Fruit fly (Drosophila melanogaster) whole organism, embryonic: ENCODE data around the gene Naa20A.

ENCODE experiments used
- Bgb ChIP-seq: fragments of 200-800 bp; sonication (Bioruptor generic); IDR thresholded peaks from 2 replicates; pipeline ENCODE4 v1.3.6; 2022; ENCODE audit warnings: missing biosample characterization, missing genetic modification characterization; ENCODE audit not compliant: partially characterized antibody
- CG10366 ChIP-seq: fragments of 200-800 bp; sonication (Bioruptor generic); IDR thresholded peaks from 2 replicates; pipeline ENCODE4 v1.3.6; 2022; ENCODE audit warnings: missing biosample characterization, missing genetic modification characterization
- CG10462 ChIP-seq: fragments of 200-800 bp; sonication (Bioruptor generic); optimal IDR thresholded peaks from 2 replicates; lab custom pipeline; 2016; ENCODE audit warnings: missing biosample characterization, missing genetic modification characterization
- CG12659 ChIP-seq: fragments of 200-800 bp; sonication (Bioruptor generic); optimal IDR thresholded peaks from 3 replicates; lab custom pipeline; 2017; ENCODE audit warnings: mild to moderate bottlenecking, missing biosample characterization, missing genetic modification reagents, missing genetic modification characterization
- CG15514 ChIP-seq: fragments of 200-800 bp; sonication (Bioruptor generic); optimal IDR thresholded peaks from 3 replicates; lab custom pipeline; 2017; ENCODE audit warnings: missing biosample characterization, missing genetic modification characterization, mild to moderate bottlenecking, moderate library complexity, missing genetic modification reagents
- CG16813 ChIP-seq: fragments of 200-800 bp; sonication (Bioruptor generic); IDR thresholded peaks from 3 replicates; pipeline ENCODE4 v1.3.6; 2022; ENCODE audit warnings: missing biosample characterization, missing genetic modification characterization; ENCODE audit not compliant: partially characterized antibody
- CG18011 ChIP-seq: fragments of 200-800 bp; sonication (Bioruptor generic); optimal IDR thresholded peaks from 2 replicates; lab custom pipeline; 2017; ENCODE audit warnings: missing biosample characterization, missing genetic modification characterization, mild to moderate bottlenecking, moderate library complexity, missing genotype
- CG18599 ChIP-seq: fragments of 200-800 bp; sonication (Bioruptor generic); optimal IDR thresholded peaks from 3 replicates; lab custom pipeline; 2017; ENCODE audit warnings: missing biosample characterization, missing genetic modification characterization, mild to moderate bottlenecking, moderate library complexity, missing genetic modification reagents
- CG2199 ChIP-seq: fragments of 200-800 bp; sonication (Bioruptor generic); IDR thresholded peaks from 3 replicates; pipeline ENCODE4 v1.3.6; 2022; ENCODE audit warnings: missing biosample characterization, missing genetic modification characterization
- CG2678 ChIP-seq: fragments of 200-800 bp; sonication (Bioruptor generic); optimal IDR thresholded peaks from 3 replicates; lab custom pipeline; 2019; ENCODE audit warnings: missing biosample characterization, mild to moderate bottlenecking, missing genetic modification characterization, moderate library complexity
- CG30403 ChIP-seq: fragments of 200-800 bp; sonication (Bioruptor generic); optimal IDR thresholded peaks from 3 replicates; lab custom pipeline; 2016; ENCODE audit warnings: missing biosample characterization, missing genetic modification characterization
- CG31224 ChIP-seq: fragments of 200-800 bp; sonication (Bioruptor generic); IDR thresholded peaks from 2 replicates; pipeline ENCODE4 v1.3.6; 2022; ENCODE audit warnings: missing biosample characterization, missing genetic modification characterization
- CG31388 ChIP-seq: fragments of 200-800 bp; sonication (Bioruptor generic); optimal IDR thresholded peaks from 2 replicates; lab custom pipeline; 2016; ENCODE audit warnings: missing biosample characterization, missing genetic modification characterization
- CG32532 ChIP-seq: fragments of 200-800 bp; sonication (Bioruptor generic); IDR thresholded peaks from 2 replicates; pipeline ENCODE4 v1.3.6; 2022; ENCODE audit warnings: missing biosample characterization, missing genetic modification characterization
- CG33213 ChIP-seq: fragments of 200-800 bp; sonication (Bioruptor generic); optimal IDR thresholded peaks from 3 replicates; lab custom pipeline; 2016; ENCODE audit warnings: missing biosample characterization, missing genetic modification characterization
- CG34422 ChIP-seq: fragments of 200-800 bp; sonication (Bioruptor generic); IDR thresholded peaks from 3 replicates; pipeline ENCODE4 v1.3.6; 2022; ENCODE audit warnings: missing biosample characterization, missing genetic modification characterization
- CG4424 ChIP-seq: fragments of 200-800 bp; sonication (Bioruptor generic); optimal IDR thresholded peaks from 3 replicates; lab custom pipeline; 2016; ENCODE audit warnings: missing biosample characterization, missing genetic modification characterization
- CG6689 ChIP-seq: fragments of 200-800 bp; sonication (Bioruptor generic); IDR thresholded peaks from 2 replicates; pipeline ENCODE4 v1.3.6; 2022; ENCODE audit warnings: missing biosample characterization, missing genetic modification characterization
- CG7271 ChIP-seq: fragments of 200-800 bp; sonication (Bioruptor generic); optimal IDR thresholded peaks from 2 replicates; lab custom pipeline; 2018; ENCODE audit warnings: missing biosample characterization, mild to moderate bottlenecking, missing genetic modification characterization, moderate library complexity
- CG7839 ChIP-seq: fragments of 200-800 bp; sonication (Bioruptor generic); optimal IDR thresholded peaks from 3 replicates; lab custom pipeline; 2018; ENCODE audit warnings: missing biosample characterization, mild to moderate bottlenecking, missing genetic modification characterization, moderate library complexity
- CG7987 ChIP-seq: fragments of 200-800 bp; sonication (Bioruptor generic); optimal IDR thresholded peaks from 2 replicates; lab custom pipeline; 2018; ENCODE audit warnings: missing biosample characterization, mild to moderate bottlenecking, missing genetic modification characterization, moderate library complexity
- CG8944 ChIP-seq: fragments of 200-800 bp; sonication (Bioruptor generic); optimal IDR thresholded peaks from 3 replicates; lab custom pipeline; 2016; ENCODE audit warnings: missing biosample characterization, missing genetic modification characterization
- Deaf1 ChIP-seq: fragments of 200-800 bp; optimal IDR thresholded peaks from 3 replicates; lab custom pipeline; 2019; ENCODE audit warnings: missing biosample characterization, mild to moderate bottlenecking, missing genetic modification characterization, moderate library complexity
- Dref ChIP-seq: fragments of 200-800 bp; sonication (Bioruptor generic); IDR thresholded peaks from 2 replicates; pipeline ENCODE4 v1.3.6; 2022; ENCODE audit warnings: missing biosample characterization, missing genetic modification characterization
- Gsc ChIP-seq: fragments of 200-800 bp; sonication (Bioruptor generic); IDR thresholded peaks from 2 replicates; pipeline ENCODE4 v1.3.6; 2022; ENCODE audit warnings: missing biosample characterization, missing genetic modification characterization
- Gug ChIP-seq: fragments of 200-800 bp; sonication (Bioruptor generic); IDR thresholded peaks from 4 replicates; pipeline ENCODE4 v1.3.6; 2022; ENCODE audit warnings: missing biosample characterization, missing genetic modification characterization
- HLH54F ChIP-seq: fragments of 200-800 bp; sonication (Bioruptor generic); optimal IDR thresholded peaks from 3 replicates; lab custom pipeline; 2016; ENCODE audit warnings: missing biosample characterization, missing genetic modification characterization
- Hr78 ChIP-seq, 2 experiments: fragments of 200-800 bp in 1 of 2; fragments of >200 bp in 1 of 2; sonication (Bioruptor generic) in 1 of 2; optimal IDR thresholded peaks; 2 replicates each; lab custom pipeline; 2017 to 2019; ENCODE audit warnings: missing biosample characterization in 2 of 2, missing genetic modification characterization in 2 of 2, mild to moderate bottlenecking in 1 of 2, moderate library complexity in 1 of 2
- NC2β ChIP-seq: fragments of 200-800 bp; sonication (Bioruptor generic); optimal IDR thresholded peaks from 2 replicates; lab custom pipeline; 2016; ENCODE audit warnings: missing biosample characterization, missing genetic modification characterization
- Sox102F ChIP-seq: fragments of 200-800 bp; sonication (Bioruptor generic); optimal IDR thresholded peaks from 2 replicates; lab custom pipeline; 2018; ENCODE audit warnings: missing biosample characterization, mild to moderate bottlenecking, missing genetic modification characterization, moderate library complexity
- Stat92E ChIP-seq, 3 experiments: fragments of >200 bp in 2 of 3; fragments of 200-800 bp in 1 of 3; sonication (Bioruptor generic) in 1 of 3; optimal IDR thresholded peaks; 2 replicates each; lab custom pipeline; 2017 to 2019; ENCODE audit warnings: missing biosample characterization in 3 of 3, missing genetic modification characterization in 3 of 3, mild to moderate bottlenecking in 1 of 3, moderate library complexity in 1 of 3
- Trl ChIP-seq, 3 experiments: fragments of >200 bp in 2 of 3; fragments of 200-800 bp in 1 of 3; sonication (Bioruptor generic) in 1 of 3; optimal IDR thresholded peaks; 2 replicates in 1 of 3; 3 replicates in 2 of 3; lab custom pipeline; 2016 to 2017; ENCODE audit warnings: missing biosample characterization in 1 of 3, missing genetic modification characterization in 1 of 3
- Vsx1 ChIP-seq: fragments of 200-800 bp; sonication (Bioruptor generic); optimal IDR thresholded peaks from 2 replicates; lab custom pipeline; 2017; ENCODE audit warnings: missing biosample characterization, mild to moderate bottlenecking, missing genetic modification characterization, missing genetic modification reagents
- amos ChIP-seq: fragments of 200-800 bp; sonication (Bioruptor generic); IDR thresholded peaks from 2 replicates; pipeline ENCODE4 v1.3.6; 2022; ENCODE audit warnings: missing biosample characterization, missing genetic modification characterization; ENCODE audit not compliant: partially characterized antibody
- ap ChIP-seq: fragments of 200-800 bp; sonication (Bioruptor generic); IDR thresholded peaks from 2 replicates; pipeline ENCODE4 v1.3.6; 2022; ENCODE audit warnings: missing biosample characterization, missing genetic modification characterization
- ash1 ChIP-seq: fragments of 200-800 bp; sonication (Bioruptor generic); optimal IDR thresholded peaks from 2 replicates; lab custom pipeline; 2018; ENCODE audit warnings: missing biosample characterization, mild to moderate bottlenecking, missing genetic modification characterization
- cg ChIP-seq: fragments of 200-800 bp; sonication (Bioruptor generic); optimal IDR thresholded peaks from 3 replicates; lab custom pipeline; 2019; ENCODE audit warnings: missing biosample characterization, mild to moderate bottlenecking, missing genetic modification characterization, moderate library complexity
- chm ChIP-seq: fragments of 200-800 bp; sonication (Bioruptor generic); IDR thresholded peaks from 2 replicates; pipeline ENCODE4 v1.3.6; 2022; ENCODE audit warnings: missing biosample characterization, missing genetic modification characterization
- dm ChIP-seq: fragments of 200-800 bp; sonication (Bioruptor generic); optimal IDR thresholded peaks from 3 replicates; lab custom pipeline; 2016; ENCODE audit warnings: missing biosample characterization, missing genetic modification characterization
- dpn ChIP-seq, 2 experiments: fragments of 200-800 bp; sonication (Bioruptor generic); optimal IDR thresholded peaks; 3 replicates each; lab custom pipeline; 2016; ENCODE audit warnings: missing biosample characterization in 2 of 2, missing genetic modification characterization in 2 of 2
- en ChIP-seq: fragments of 200-800 bp; sonication (Bioruptor generic); optimal IDR thresholded peaks from 2 replicates; lab custom pipeline; 2016; ENCODE audit warnings: missing biosample characterization, missing genetic modification characterization
- fu2 ChIP-seq: fragments of 200-800 bp; sonication (Bioruptor generic); optimal IDR thresholded peaks from 2 replicates; lab custom pipeline; 2016; ENCODE audit warnings: missing biosample characterization, missing genetic modification characterization
- gsb-n ChIP-seq: fragments of 200-800 bp; sonication (Bioruptor generic); optimal IDR thresholded peaks from 3 replicates; lab custom pipeline; 2018; ENCODE audit warnings: missing biosample characterization, mild to moderate bottlenecking, missing genetic modification characterization
- jing ChIP-seq: fragments of 200-800 bp; sonication (Bioruptor generic); optimal IDR thresholded peaks from 2 replicates; lab custom pipeline; 2018; ENCODE audit warnings: missing biosample characterization, mild to moderate bottlenecking, missing genetic modification characterization
- mam ChIP-seq: fragments of 200-800 bp; sonication (Bioruptor generic); optimal IDR thresholded peaks from 3 replicates; lab custom pipeline; 2016; ENCODE audit warnings: missing biosample characterization, missing genetic modification characterization
- nau ChIP-seq: fragments of 200-800 bp; sonication (Bioruptor generic); optimal IDR thresholded peaks from 3 replicates; lab custom pipeline; 2017; ENCODE audit warnings: missing biosample characterization, mild to moderate bottlenecking, missing genetic modification characterization, missing genetic modification reagents
- pho ChIP-seq: fragments of 200-800 bp; sonication (Bioruptor generic); optimal IDR thresholded peaks from 2 replicates; lab custom pipeline; 2016; ENCODE audit warnings: missing biosample characterization, missing genetic modification characterization
- toy ChIP-seq: fragments of 200-800 bp; sonication (Bioruptor generic); IDR thresholded peaks from 2 replicates; pipeline ENCODE4 v1.3.6; 2022; ENCODE audit warnings: missing biosample characterization, missing genetic modification characterization
- zen ChIP-seq: fragments of 200-800 bp; sonication (Bioruptor generic); optimal IDR thresholded peaks from 3 replicates; lab custom pipeline; 2018; ENCODE audit warnings: missing biosample characterization, mild to moderate bottlenecking, missing genetic modification characterization, moderate library complexity

Gene Naa20A

DNA sequence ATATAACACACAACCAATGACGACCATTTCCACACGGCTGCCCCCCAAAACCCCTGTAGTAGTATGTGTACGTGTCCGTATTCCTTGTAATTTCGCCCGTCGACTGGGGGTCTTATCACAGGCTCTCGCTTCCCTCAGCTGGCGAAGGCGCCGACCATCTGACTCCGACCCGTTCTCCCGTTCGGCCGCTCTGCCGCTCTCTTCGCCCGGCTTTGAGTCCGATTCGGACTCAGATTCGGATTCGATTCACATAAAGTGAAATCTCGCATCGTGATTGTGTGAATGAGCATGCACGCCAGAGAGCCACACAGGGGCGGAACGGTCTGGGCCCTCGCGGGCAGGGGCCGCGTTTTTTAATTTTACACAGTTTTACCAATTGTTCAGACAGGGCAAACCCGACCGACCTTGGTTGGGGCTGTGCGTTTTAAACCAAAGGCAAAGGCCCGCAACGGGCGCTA, 42.8 kb upstream of the Naa20A start (continued):
- TF ChIP-seq CG18599 (peak; percentile 25), dpn (GFP tag; optimal IDR thresholded peaks at IDR 0.05; lab: Kevin White, UChicago) (peak; percentile 17 to 29), Sox102F (GFP tag; lab: Kevin White, UChicago) (no peak), amos (peak; percentile 70), CG16813 (GFP tag; lab: Robert Waterston, UW) (peak; percentile 69), Bgb (GFP tag; lab: Robert Waterston, UW) (peak; percentile 80), Trl (optimal IDR thresholded peaks at IDR 0.05; lab: Kevin White, UChicago) (peak in 1 of 2 experiments; percentile 21), Trl (GFP tag; optimal IDR thresholded peaks at IDR 0.05; lab: Kevin White, UChicago) (peak; percentile 21), CG18011 (GFP tag; lab: Kevin White, UChicago) (no peak), Hr78 (GFP tag; optimal IDR thresholded peaks at IDR 0.05; lab: Kevin White, UChicago) (peak in 1 of 2 experiments; percentile 2), Dref (GFP tag; lab: Robert Waterston, UW) (0 out of 2 replicates have a peak, but pooled peaks have one; percentile 17), dm (GFP tag; lab: Kevin White, UChicago) (no peak), Stat92E (GFP tag; optimal IDR thresholded peaks at IDR 0.05; lab: Kevin White, UChicago) (no peak), cg (GFP tag; lab: Kevin White, UChicago) (peak; percentile 65), Gsc (GFP tag; lab: Robert Waterston, UW) (no peak), CG8944 (GFP tag; lab: Kevin White, UChicago) (peak; percentile 34), toy (GFP tag; lab: Robert Waterston, UW) (0 out of 2 replicates have a peak, but pooled peaks have one; percentile 19), en (GFP tag; lab: Kevin White, UChicago) (no peak), CG2678 (tag; lab: Kevin White, UChicago) (peak; percentile 40), CG30403 (GFP tag; lab: Kevin White, UChicago) (peak; percentile 30), chm (GFP tag; lab: Robert Waterston, UW) (peak; percentile 26; the same call in 1 of the 2 replicates), CG15514 (GFP tag; lab: Kevin White, UChicago) (peak; percentile 4), CG7987 (GFP tag; lab: Kevin White, UChicago) (no peak), CG10366 (peak; percentile 44), jing (GFP tag; lab: Kevin White, UChicago) (no peak), CG10462 (no peak), CG2199 (GFP tag; lab: Robert Waterston, UW) (0 out of 3 replicates have a peak, but pooled peaks have one; percentile 61), CG31388 (no peak), CG4424 (GFP tag; lab: Kevin White, UChicago) (no peak), CG12659 (GFP tag; lab: Kevin White, UChicago) (peak; percentile 3), CG7839 (tag; lab: Kevin White, UChicago) (peak; percentile 38), Gug (GFP tag; lab: Robert Waterston, UW) (peak; percentile 89), NC2β (GFP tag; lab: Kevin White, UChicago) (peak; percentile 2), ap (GFP tag; lab: Robert Waterston, UW) (no peak), Deaf1 (tag; lab: Kevin White, UChicago) (peak; percentile 43), CG6689 (GFP tag; lab: Robert Waterston, UW) (peak; percentile 53), CG33213 (GFP tag; lab: Kevin White, UChicago) (peak; percentile 3), gsb-n (tag; lab: Kevin White, UChicago) (no peak), nau (GFP tag; lab: Kevin White, UChicago) (no peak), CG32532 (GFP tag; lab: Robert Waterston, UW) (peak; percentile 78), mam (GFP tag; lab: Kevin White, UChicago) (peak; percentile 54), CG34422 (GFP tag; lab: Robert Waterston, UW) (peak; percentile 66), HLH54F (no peak), ash1 (GFP tag; lab: Kevin White, UChicago) (no peak), Vsx1 (GFP tag; lab: Kevin White, UChicago) (no peak), zen (tag; lab: Kevin White, UChicago) (no peak), fu2 (GFP tag; lab: Kevin White, UChicago) (no peak), CG7271 (tag; lab: Kevin White, UChicago) (no peak), CG31224 (peak; percentile 42; the same call in 1 of the 2 replicates), pho (GFP tag; lab: Kevin White, UChicago) (no peak)
